Worm (Caenorhabditis elegans) whole organism, L1 larva: ENCODE measurements around the gene acp-3.

ENCODE experiments used
- C16A3.4 ChIP-seq: fragments of 150-350 bp; optimal IDR thresholded peaks from 2 replicates; lab custom pipeline; 2014; ENCODE audit warnings: missing biosample characterization, missing genetic modification characterization
- C34B4.2 ChIP-seq: sonication (generic microtip); optimal IDR thresholded peaks from 2 replicates; lab custom pipeline; 2017; ENCODE audit warnings: mild to moderate bottlenecking, missing genetic modification characterization, missing compliant biosample characterization
- aly-2 ChIP-seq: fragments of 150-350 bp; optimal IDR thresholded peaks from 2 replicates; lab custom pipeline; 2014; ENCODE audit warnings: missing biosample characterization, missing genetic modification characterization
- ceh-63 ChIP-seq: fragments of 200-800 bp; sonication (Bioruptor generic); optimal IDR thresholded peaks from 2 replicates; lab custom pipeline; 2018; ENCODE audit warnings: mild to moderate bottlenecking, missing genetic modification characterization, missing compliant biosample characterization
- ceh-82 ChIP-seq, 3 experiments: fragments of 150-350 bp in 1 of 3; sonication (generic microtip) in 2 of 3; optimal IDR thresholded peaks; 2 replicates each; lab custom pipeline; 2014 to 2017; ENCODE audit warnings: missing biosample characterization in 3 of 3, missing genetic modification characterization in 3 of 3
- dpl-1 ChIP-seq, 3 experiments: fragments of 150-350 bp in 2 of 3; sonication (generic microtip) in 1 of 3; optimal IDR thresholded peaks; 2 replicates each; lab custom pipeline; 2014 to 2017; ENCODE audit warnings: missing biosample characterization in 3 of 3, missing genetic modification characterization in 3 of 3, missing genetic modification reagents in 3 of 3
- dsc-1 ChIP-seq: sonication (generic microtip); optimal IDR thresholded peaks from 2 replicates; lab custom pipeline; 2016; ENCODE audit warnings: mild to moderate bottlenecking, missing genetic modification characterization, missing compliant biosample characterization
- efl-1 ChIP-seq, 4 experiments: fragments of 150-350 bp; optimal IDR thresholded peaks in 3 of 4; peaks in 1 of 4; 1 replicate in 1 of 4; 2 replicates in 3 of 4; lab custom pipeline; 2014; ENCODE audit warnings: missing biosample characterization in 2 of 4, missing genetic modification characterization in 2 of 4, missing genetic modification reagents in 2 of 4
- egl-27 ChIP-seq, 2 experiments: fragments of 150-350 bp in 1 of 2; sonication (generic microtip); optimal IDR thresholded peaks; 3 replicates each; lab custom pipeline; 2017 to 2018; ENCODE audit warnings: missing biosample characterization in 2 of 2, missing genetic modification characterization in 2 of 2, missing genetic modification reagents in 2 of 2
- elt-2 ChIP-seq: sonication (generic microtip); optimal IDR thresholded peaks from 2 replicates; lab custom pipeline; 2016; ENCODE audit warnings: missing genetic modification characterization, mild to moderate bottlenecking, inconsistent platforms, missing compliant biosample characterization, missing genetic modification reagents
- fos-1 ChIP-seq: fragments of 150-350 bp; optimal IDR thresholded peaks from 2 replicates; lab custom pipeline; 2014; ENCODE audit warnings: missing biosample characterization, missing genetic modification characterization
- hlh-17 ChIP-seq: fragments of 200-800 bp; sonication (Bioruptor generic); optimal IDR thresholded peaks from 2 replicates; lab custom pipeline; 2018; ENCODE audit warnings: missing genetic modification characterization, mild to moderate bottlenecking, missing compliant biosample characterization, moderate library complexity, borderline replicate concordance
- irx-1 ChIP-seq: sonication (generic microtip); optimal IDR thresholded peaks from 2 replicates; lab custom pipeline; 2016; ENCODE audit warnings: missing genetic modification characterization, missing compliant biosample characterization
- isw-1 ChIP-seq: fragments of 200-800 bp; sonication (Bioruptor generic); IDR thresholded peaks from 2 replicates; pipeline ENCODE4 v1.3.6; 2022; ENCODE audit warnings: missing genetic modification characterization, missing compliant biosample characterization
- jun-1 ChIP-seq: fragments of 150-350 bp; optimal IDR thresholded peaks from 2 replicates; lab custom pipeline; 2014; ENCODE audit warnings: missing biosample characterization, missing genetic modification reagents, missing genetic modification characterization
- lin-14 ChIP-seq: fragments of 200-800 bp; sonication (Bioruptor generic); optimal IDR thresholded peaks from 2 replicates; lab custom pipeline; 2018; ENCODE audit warnings: mild to moderate bottlenecking, missing genetic modification characterization, moderate library complexity, missing compliant biosample characterization
- lin-15B ChIP-seq: fragments of 150-350 bp; sonication (generic microtip); optimal IDR thresholded peaks from 3 replicates; lab custom pipeline; 2014; ENCODE audit warnings: missing biosample characterization, missing genetic modification characterization
- lsy-2 ChIP-seq, 2 experiments: fragments of 150-350 bp; optimal IDR thresholded peaks; 2 replicates each; lab custom pipeline; 2014; ENCODE audit warnings: missing biosample characterization in 2 of 2, missing genetic modification characterization in 2 of 2
- mab-9 ChIP-seq: fragments of 200-800 bp; sonication (Bioruptor generic); IDR thresholded peaks from 2 replicates; pipeline ENCODE4 v1.3.6; 2022; ENCODE audit warnings: missing genetic modification reagents, missing genetic modification characterization, missing compliant biosample characterization
- mdl-1 ChIP-seq, 2 experiments: fragments of 150-350 bp; optimal IDR thresholded peaks; 2 replicates each; lab custom pipeline; 2014 to 2017; ENCODE audit warnings: missing biosample characterization in 2 of 2, missing genetic modification characterization in 2 of 2, inconsistent platforms in 1 of 2
- nhr-12 ChIP-seq: sonication (generic microtip); optimal IDR thresholded peaks from 2 replicates; lab custom pipeline; 2017; ENCODE audit warnings: missing biosample characterization, missing genetic modification characterization
- nhr-20 ChIP-seq: sonication (generic microtip); optimal IDR thresholded peaks from 2 replicates; lab custom pipeline; 2016; ENCODE audit warnings: mild to moderate bottlenecking, missing genetic modification characterization, missing compliant biosample characterization
- nhr-71 ChIP-seq: sonication (generic microtip); optimal IDR thresholded peaks from 2 replicates; lab custom pipeline; 2016; ENCODE audit warnings: mild to moderate bottlenecking, missing genetic modification characterization, moderate library complexity, missing compliant biosample characterization
- nhr-76 ChIP-seq: sonication (generic microtip); optimal IDR thresholded peaks from 2 replicates; lab custom pipeline; 2017; ENCODE audit warnings: missing biosample characterization, missing genetic modification characterization
- nhr-77 ChIP-seq: fragments of 150-350 bp; optimal IDR thresholded peaks from 2 replicates; lab custom pipeline; 2014; ENCODE audit warnings: missing biosample characterization, missing genetic modification characterization
- nhr-90 ChIP-seq: sonication (generic microtip); optimal IDR thresholded peaks from 2 replicates; lab custom pipeline; 2016; ENCODE audit warnings: mild to moderate bottlenecking, missing genetic modification characterization, missing compliant biosample characterization; ENCODE audit not compliant: poor library complexity
- pqm-1 ChIP-seq: sonication (generic microtip); optimal IDR thresholded peaks from 3 replicates; lab custom pipeline; 2017; ENCODE audit warnings: missing biosample characterization, missing genetic modification characterization
- rnt-1 ChIP-seq: sonication (generic microtip); optimal IDR thresholded peaks from 2 replicates; lab custom pipeline; 2016; ENCODE audit warnings: mild to moderate bottlenecking, missing genetic modification characterization, moderate library complexity, missing compliant biosample characterization
- skn-1 ChIP-seq: fragments of 150-350 bp; optimal IDR thresholded peaks from 2 replicates; lab custom pipeline; 2014; ENCODE audit warnings: missing biosample characterization, missing genetic modification characterization
- snu-23 ChIP-seq: sonication (generic microtip); optimal IDR thresholded peaks from 2 replicates; lab custom pipeline; 2016; ENCODE audit warnings: missing genetic modification characterization, missing compliant biosample characterization
- sox-4 ChIP-seq: sonication (generic microtip); optimal IDR thresholded peaks from 2 replicates; lab custom pipeline; 2016; ENCODE audit warnings: missing genetic modification characterization, missing compliant biosample characterization
- sptf-1 ChIP-seq: fragments of 150-350 bp; optimal IDR thresholded peaks from 2 replicates; lab custom pipeline; 2014; ENCODE audit warnings: missing biosample characterization, missing genetic modification characterization
- sup-37 ChIP-seq: fragments of 200-800 bp; sonication (Bioruptor generic); optimal IDR thresholded peaks from 2 replicates; lab custom pipeline; 2018; ENCODE audit warnings: mild to moderate bottlenecking, missing genetic modification characterization, missing compliant biosample characterization
- tlp-1 ChIP-seq: fragments of 150-350 bp; optimal IDR thresholded peaks from 2 replicates; lab custom pipeline; 2014; ENCODE audit warnings: missing biosample characterization, missing genetic modification characterization
- unc-30 ChIP-seq: sonication (generic microtip); optimal IDR thresholded peaks from 2 replicates; lab custom pipeline; 2017; ENCODE audit warnings: missing biosample characterization, missing genetic modification characterization
- vab-15 ChIP-seq: sonication (generic microtip); optimal IDR thresholded peaks from 2 replicates; lab custom pipeline; 2017; ENCODE audit warnings: missing genotype, mild to moderate bottlenecking, missing genetic modification characterization, missing compliant biosample characterization
- ztf-4 ChIP-seq: fragments of 150-350 bp; optimal IDR thresholded peaks from 2 replicates; lab custom pipeline; 2014; ENCODE audit warnings: missing biosample characterization, missing genetic modification characterization

acp-3 gene

DNA sequence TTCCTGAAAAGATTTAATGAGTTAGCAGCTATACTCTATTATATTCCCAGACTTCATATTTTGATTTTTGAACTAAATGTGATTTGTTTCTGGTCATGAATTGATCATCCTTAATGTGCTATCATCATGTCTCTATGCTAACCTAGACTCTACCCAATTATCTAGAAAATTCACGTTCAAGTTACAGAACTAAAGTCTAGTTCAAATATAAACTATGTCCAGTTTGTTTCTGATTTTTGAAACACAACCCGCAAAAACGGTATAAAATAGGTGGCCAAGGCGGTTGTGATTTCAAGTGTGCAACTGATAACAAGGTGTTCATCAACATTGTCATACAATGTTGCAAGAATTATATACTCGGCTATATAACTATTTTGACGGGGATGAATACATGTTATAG lies 46.2 kb downstream of the acp-3 start, which contains the start of gene F49E12.10:
Gene F49E12.10, plus strand, starts transcription at position 301 of the 400 bp plus-strand sequence.
- TF ChIP-seq fos-1 (tag; lab: Kevin White, UChicago) (no peak), C16A3.4 (no peak), skn-1 (tag; lab: Kevin White, UChicago) (no peak), nhr-90 (no peak), snu-23 (no peak), mab-9 (GFP tag; lab: Robert Waterston, UW) (no peak), ceh-82 (tag; optimal IDR thresholded peaks at IDR 0.05; lab: Kevin White, UChicago) (no peak), isw-1 (no peak), rnt-1 (tag; lab: Kevin White, UChicago) (no peak), sptf-1 (tag; lab: Kevin White, UChicago) (no peak), dsc-1 (tag; lab: Kevin White, UChicago) (no peak)

DNA sequence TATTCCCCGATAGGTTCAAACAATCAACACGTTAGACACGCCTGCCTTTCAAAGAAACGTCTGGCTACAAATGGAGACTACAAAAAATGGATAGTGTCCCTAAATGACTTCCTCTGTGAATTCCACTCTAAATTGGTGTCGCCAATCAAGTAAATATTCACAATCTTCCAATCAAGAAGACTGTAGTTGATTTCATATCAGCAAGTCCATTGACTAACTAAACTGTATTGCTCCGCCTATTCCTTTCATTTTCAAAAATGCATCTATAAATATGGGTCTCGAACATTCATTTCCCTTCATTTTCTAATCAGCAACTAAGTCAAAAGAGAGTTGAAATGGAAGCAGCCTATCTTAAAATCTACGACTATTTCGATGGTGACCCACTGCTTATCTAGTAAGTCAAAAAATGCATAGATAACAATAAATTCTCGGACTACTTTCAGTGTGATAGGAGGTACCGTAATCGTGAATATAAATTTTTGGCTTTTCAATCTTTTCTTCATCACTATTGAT lies 48.9 kb downstream of the acp-3 start, which contains the start of gene drd-1:
Gene drd-1, plus strand, starts transcription at position 51 of the 513 bp plus-strand sequence.
- TF ChIP-seq aly-2 (tag; lab: Kevin White, UChicago) (no peak), egl-27 (tag; optimal IDR thresholded peaks at IDR 0.05; lab: Kevin White, UChicago) (no peak), C16A3.4 (no peak), vab-15 (tag; lab: Kevin White, UChicago) (no peak), nhr-20 (peak; percentile 57), ceh-63 (GFP tag; lab: Kevin White, UChicago) (no peak), dpl-1 (GFP tag; optimal IDR thresholded peaks at IDR 0.05; lab: Kevin White, UChicago) (no peak), dsc-1 (tag; lab: Kevin White, UChicago) (no peak), hlh-17 (GFP tag; lab: Kevin White, UChicago) (no peak), jun-1 (peak; percentile 31), pqm-1 (tag; lab: Kevin White, UChicago) (peak; percentile 77), sox-4 (tag; lab: Kevin White, UChicago) (no peak), mdl-1 (tag; optimal IDR thresholded peaks at IDR 0.05; lab: Kevin White, UChicago) (no peak), nhr-76 (tag; lab: Kevin White, UChicago) (no peak), C34B4.2 (tag; lab: Kevin White, UChicago) (no peak), elt-2 (peak; percentile 97), irx-1 (tag; lab: Kevin White, UChicago) (no peak), sup-37 (GFP tag; lab: Kevin White, UChicago) (no peak), ztf-4 (no peak), nhr-71 (tag; lab: Kevin White, UChicago) (no peak), tlp-1 (peak; percentile 11), efl-1 (optimal IDR thresholded peaks at IDR 0.05; lab: Kevin White, UChicago) (no peak), efl-1 (GFP tag; optimal IDR thresholded peaks at IDR 0.05 in 1 of 2; lab: Kevin White, UChicago) (peak in 1 of 2 experiments; percentile 66), mab-9 (GFP tag; lab: Robert Waterston, UW) (no peak), unc-30 (no peak), lin-14 (GFP tag; lab: Kevin White, UChicago) (peak; percentile 10)

DNA sequence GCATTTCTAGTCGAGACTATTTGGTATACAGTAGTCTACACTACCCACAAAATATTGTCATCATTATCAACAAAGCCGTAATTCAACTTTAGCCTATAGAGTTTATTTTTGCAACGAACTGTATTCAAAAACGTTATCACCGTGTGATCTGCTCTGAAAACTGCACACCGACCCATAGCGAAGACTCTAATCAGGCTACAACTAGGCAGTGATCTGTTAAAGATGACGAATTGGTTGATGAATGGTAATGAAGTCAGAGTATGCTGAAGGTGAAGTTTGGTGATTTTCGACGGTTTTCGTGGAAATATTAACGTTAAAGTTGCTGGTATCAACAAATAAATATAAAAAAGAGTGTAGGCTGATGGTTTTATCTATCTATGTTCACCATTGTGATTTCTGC lies 50.0 kb downstream of the acp-3 start:
- peak; percentile 64 for TF ChIP-seq elt-2
- peak; percentile 13 for TF ChIP-seq pqm-1 (tag; lab: Kevin White, UChicago)
- no peak for TF ChIP-seq nhr-90
- no peak for TF ChIP-seq jun-1
- no peak for TF ChIP-seq nhr-12 (tag; lab: Kevin White, UChicago)
- no peak for TF ChIP-seq irx-1 (tag; lab: Kevin White, UChicago)
- no peak for TF ChIP-seq lin-15B (tag; lab: Kevin White, UChicago)
- TF ChIP-seq mdl-1 (tag; optimal IDR thresholded peaks at IDR 0.05; lab: Kevin White, UChicago), result no peak
- peak; percentile 0 for TF ChIP-seq nhr-20

DNA sequence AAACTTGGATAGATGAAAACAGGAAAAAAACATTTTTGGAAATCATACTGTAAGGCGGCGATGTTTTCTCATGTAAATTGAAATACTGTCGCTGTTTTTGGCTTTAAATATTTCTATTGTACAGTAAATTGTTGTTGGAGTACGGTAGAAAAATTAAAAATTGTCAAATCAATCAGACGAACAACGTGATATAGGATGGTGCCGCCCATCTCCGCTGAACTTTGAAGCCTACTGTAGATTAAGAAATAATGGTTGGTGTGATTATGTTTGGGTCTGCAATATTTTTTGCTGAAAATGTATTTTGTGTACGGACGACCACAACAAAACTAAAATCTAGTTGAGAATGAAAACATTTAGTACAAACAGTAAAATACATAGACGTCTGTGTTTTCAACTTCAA lies 51.4 kb downstream of the acp-3 start:
- peak; percentile 17 for TF ChIP-seq elt-2
- peak in 1 of 2 experiments; percentile 23 for TF ChIP-seq lsy-2 (tag; optimal IDR thresholded peaks at IDR 0.05; lab: Kevin White, UChicago)
- TF ChIP-seq lin-14 (GFP tag; lab: Kevin White, UChicago), result no peak
- TF ChIP-seq hlh-17 (GFP tag; lab: Kevin White, UChicago), result no peak
- no peak for TF ChIP-seq nhr-77 (tag; lab: Kevin White, UChicago)
